Fruit fly (Drosophila melanogaster) whole organism, adult: Measurements from ENCODE around the gene tctn.
A peak's percentile ranks its signal among the peaks of the same experiment; 100 is the strongest.

ENCODE experiments used
- CG11617 ChIP-seq: fragments of 200-800 bp; sonication (Bioruptor generic); optimal IDR thresholded peaks from 2 replicates; lab custom pipeline; 2017; ENCODE audit warnings: mild to moderate bottlenecking, missing biosample characterization, missing genetic modification reagents, missing genetic modification characterization
- CG12768 ChIP-seq: fragments of 200-800 bp; sonication (Bioruptor generic); optimal IDR thresholded peaks from 2 replicates; lab custom pipeline; 2017; ENCODE audit warnings: missing biosample characterization, missing genetic modification characterization, mild to moderate bottlenecking, moderate library complexity, missing genetic modification reagents
- CG14711 ChIP-seq: fragments of 200-800 bp; sonication (Bioruptor generic); optimal IDR thresholded peaks from 2 replicates; lab custom pipeline; 2018; ENCODE audit warnings: missing biosample characterization, mild to moderate bottlenecking, missing genetic modification characterization, moderate library complexity
- CG1620 ChIP-seq: fragments of 200-800 bp; sonication (Bioruptor generic); optimal IDR thresholded peaks from 2 replicates; lab custom pipeline; 2016; ENCODE audit warnings: missing biosample characterization, missing genetic modification characterization
- CG33017 ChIP-seq: fragments of 200-800 bp; sonication (Bioruptor generic); optimal IDR thresholded peaks from 2 replicates; lab custom pipeline; 2018; ENCODE audit warnings: missing biosample characterization, mild to moderate bottlenecking, missing genetic modification characterization, moderate library complexity
- CG5204 ChIP-seq: fragments of 200-800 bp; sonication (Bioruptor generic); optimal IDR thresholded peaks from 2 replicates; lab custom pipeline; 2016; ENCODE audit warnings: missing biosample characterization, missing genetic modification characterization
- CG7045 ChIP-seq: fragments of 200-800 bp; sonication (Bioruptor generic); optimal IDR thresholded peaks from 2 replicates; lab custom pipeline; 2017; ENCODE audit warnings: missing biosample characterization, mild to moderate bottlenecking, missing genetic modification characterization
- CG7101 ChIP-seq: fragments of 200-800 bp; sonication (Bioruptor generic); optimal IDR thresholded peaks from 2 replicates; lab custom pipeline; 2018; ENCODE audit warnings: missing biosample characterization, mild to moderate bottlenecking, missing genetic modification characterization, moderate library complexity
- Clk ChIP-seq: fragments of 200-800 bp; sonication (Bioruptor generic); optimal IDR thresholded peaks from 2 replicates; lab custom pipeline; 2017; ENCODE audit warnings: missing biosample characterization, missing genetic modification characterization
- Crg-1 ChIP-seq: fragments of 200-800 bp; sonication (Bioruptor generic); optimal IDR thresholded peaks from 2 replicates; lab custom pipeline; 2016; ENCODE audit warnings: missing biosample characterization, missing genetic modification characterization
- Hr96 ChIP-seq: fragments of 200-800 bp; sonication (Bioruptor generic); optimal IDR thresholded peaks from 2 replicates; lab custom pipeline; 2016; ENCODE audit warnings: missing biosample characterization, missing genetic modification characterization
- Mnt ChIP-seq: fragments of 200-800 bp; sonication (Bioruptor generic); optimal IDR thresholded peaks from 2 replicates; lab custom pipeline; 2016; ENCODE audit warnings: missing biosample characterization, mild to moderate bottlenecking, missing genetic modification characterization
- bab1 ChIP-seq: fragments of 200-800 bp; sonication (Bioruptor generic); optimal IDR thresholded peaks from 3 replicates; lab custom pipeline; 2019; ENCODE audit warnings: missing biosample characterization, mild to moderate bottlenecking, missing genetic modification characterization, moderate library complexity
- cic ChIP-seq: fragments of 200-800 bp; sonication (Bioruptor generic); optimal IDR thresholded peaks from 2 replicates; lab custom pipeline; 2017; ENCODE audit warnings: missing biosample characterization, mild to moderate bottlenecking, missing genetic modification characterization, moderate library complexity
- kay ChIP-seq: fragments of 200-800 bp; sonication (Bioruptor generic); peaks from one replicate; lab custom pipeline; 2016; ENCODE audit warnings: missing biosample characterization, missing genetic modification characterization, borderline replicate concordance
- ovo ChIP-seq: fragments of 200-800 bp; sonication (Bioruptor generic); optimal IDR thresholded peaks from 2 replicates; lab custom pipeline; 2016; ENCODE audit warnings: missing biosample characterization, missing genetic modification characterization
- pad ChIP-seq: fragments of 200-800 bp; sonication (Bioruptor generic); optimal IDR thresholded peaks from 3 replicates; lab custom pipeline; 2017; ENCODE audit warnings: missing biosample characterization, missing genetic modification characterization, mild to moderate bottlenecking, moderate library complexity, missing genetic modification reagents
- tj ChIP-seq: fragments of 200-800 bp; sonication (Bioruptor generic); optimal IDR thresholded peaks from 3 replicates; lab custom pipeline; 2017; ENCODE audit warnings: missing biosample characterization, mild to moderate bottlenecking, missing genetic modification characterization, moderate library complexity
- toe ChIP-seq: fragments of 200-800 bp; sonication (Bioruptor generic); optimal IDR thresholded peaks from 2 replicates; lab custom pipeline; 2016; ENCODE audit warnings: missing biosample characterization, missing genetic modification characterization

Gene tctn

DNA sequence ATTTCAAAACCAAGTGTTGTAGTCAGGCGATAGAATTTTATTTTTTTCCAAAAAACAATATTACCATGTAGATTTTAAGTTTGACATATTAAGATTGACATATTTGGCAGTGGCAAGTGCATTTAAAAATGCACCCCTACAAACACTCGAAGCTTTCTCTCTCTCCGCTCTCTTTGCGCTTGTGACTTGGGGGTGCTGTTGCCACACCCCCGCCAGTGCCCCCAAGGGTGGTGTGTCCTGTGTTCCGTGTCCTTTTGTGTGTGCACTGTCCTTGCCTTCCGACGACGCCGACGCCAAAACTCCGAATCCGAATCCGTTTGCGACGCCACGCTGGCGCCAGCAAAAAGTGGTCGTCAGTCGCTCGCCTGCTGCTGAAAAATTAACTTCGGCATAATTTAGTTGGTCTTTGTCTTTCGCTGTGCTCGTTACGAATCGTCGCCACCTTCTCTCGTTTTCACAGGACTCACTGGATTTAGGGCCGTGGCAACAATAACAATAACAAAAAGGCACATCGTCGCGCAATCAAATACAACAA lies 21.1 kb downstream of the tctn start:
- TF ChIP-seq Hr96 (GFP tag; lab: Kevin White, UChicago) (no peak), Clk (GFP tag; lab: Kevin White, UChicago) (no peak), pad (GFP tag; lab: Kevin White, UChicago) (no peak), CG33017 (no peak)

DNA sequence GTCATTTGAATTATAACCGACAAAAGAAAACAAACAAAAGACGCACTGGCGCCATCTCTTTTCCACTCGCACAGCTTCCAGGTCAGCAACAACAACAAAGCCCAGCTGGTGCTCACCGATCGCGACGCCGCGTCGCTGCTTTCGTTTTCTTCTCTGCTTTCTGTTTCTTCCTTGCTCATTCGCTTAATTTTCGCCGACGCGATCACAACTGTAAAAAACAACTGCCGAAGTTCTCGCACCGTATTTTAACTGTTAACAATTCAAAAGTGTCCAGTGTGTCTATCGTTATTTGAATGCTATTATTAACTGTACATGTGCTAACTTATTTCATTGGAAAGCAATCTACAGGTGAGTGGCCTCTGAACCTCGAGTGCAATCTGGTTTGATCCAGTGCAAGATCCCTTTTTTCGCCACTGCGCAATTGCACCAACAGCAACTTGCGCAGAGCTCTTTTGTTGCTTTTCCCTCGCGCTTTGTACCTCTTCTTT lies 30.2 kb downstream of the tctn start, which contains the start of gene stai:
TSS of gene stai (plus strand) at position 176 of the 488 bp plus-strand sequence.
- TF ChIP-seq CG1620 (GFP tag; lab: Kevin White, UChicago) (no peak), cic (GFP tag; lab: Kevin White, UChicago) (no peak), CG5204 (GFP tag; lab: Kevin White, UChicago) (no peak), pad (GFP tag; lab: Kevin White, UChicago) (no peak), kay (GFP tag; lab: Kevin White, UChicago) (no peak), toe (no peak), Clk (GFP tag; lab: Kevin White, UChicago) (no peak), CG12768 (GFP tag; lab: Kevin White, UChicago) (no peak), Crg-1 (no peak), Mnt (GFP tag; lab: Kevin White, UChicago) (no peak), ovo (GFP tag; lab: Kevin White, UChicago) (peak; percentile 51), tj (peak; percentile 84), bab1 (peak; percentile 26)

DNA sequence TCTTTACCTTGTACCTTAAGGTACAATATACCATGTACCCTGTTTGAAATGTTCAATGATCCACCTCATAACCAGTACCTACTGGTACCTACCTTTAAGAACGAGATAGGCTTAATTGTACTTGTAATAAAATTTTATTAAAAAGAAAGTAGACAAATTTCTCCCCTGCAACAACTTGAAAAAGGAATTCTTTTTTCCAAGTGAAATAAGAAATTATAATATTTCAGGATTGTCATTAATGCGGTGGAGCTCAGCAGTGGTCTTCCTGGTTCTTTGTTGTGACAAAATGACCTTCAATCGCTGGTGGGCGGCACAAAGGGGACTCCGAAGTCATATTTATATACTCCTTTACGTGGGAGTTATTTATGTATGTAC lies 31.2 kb downstream of the tctn start:
- TF ChIP-seq kay (GFP tag; lab: Kevin White, UChicago) (peak; percentile 81), CG7101 (no peak), CG14711 (tag; lab: Kevin White, UChicago) (no peak), CG33017 (no peak)

DNA sequence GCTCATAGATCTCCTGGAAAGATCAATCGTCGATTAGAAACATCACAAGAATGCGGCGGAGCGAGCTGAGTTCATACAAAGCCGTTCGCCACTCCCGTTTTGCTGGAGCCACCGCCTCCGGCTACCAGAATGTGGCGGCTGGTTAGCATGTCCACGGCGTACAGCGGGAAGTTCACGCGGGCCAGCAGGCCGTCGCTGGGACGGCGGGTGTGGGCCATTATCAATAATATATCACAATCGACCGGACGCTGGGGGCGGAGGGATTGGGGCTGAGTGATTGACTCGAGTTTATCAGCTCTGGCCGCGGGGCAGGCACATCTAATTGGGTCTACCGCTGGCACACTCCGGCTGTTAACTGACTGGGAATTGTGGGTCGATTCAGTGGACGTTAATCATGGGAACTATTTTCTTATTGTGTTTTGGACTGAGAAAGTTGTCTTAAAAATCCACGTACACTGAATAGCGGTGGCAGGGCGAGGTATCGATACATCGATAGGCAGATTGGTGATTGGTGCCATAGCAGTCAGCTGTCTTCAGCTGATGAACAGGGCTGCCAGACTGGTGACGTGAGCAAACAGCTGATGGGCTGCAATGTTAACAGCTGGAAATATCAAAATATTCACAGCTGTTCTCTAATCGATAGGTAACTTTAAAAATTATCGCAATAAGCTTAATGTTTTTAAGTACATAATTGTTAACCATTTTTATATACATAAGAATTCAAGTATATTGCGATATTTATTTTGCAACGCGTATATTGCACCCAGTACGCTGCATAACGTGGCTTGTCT lies 31.8 kb downstream of the tctn start, which contains the start of gene CG9175:
TSS of gene CG9175 (minus strand) at position 488 of the 791 bp plus-strand sequence.
- peak; percentile 87 for TF ChIP-seq bab1
- TF ChIP-seq cic (GFP tag; lab: Kevin White, UChicago): peak; percentile 73
- TF ChIP-seq tj: no peak
- peak; percentile 36 for TF ChIP-seq CG11617 (GFP tag; lab: Kevin White, UChicago)
- TF ChIP-seq ovo (GFP tag; lab: Kevin White, UChicago): peak; percentile 29
- no peak for TF ChIP-seq Hr96 (GFP tag; lab: Kevin White, UChicago)
- no peak for TF ChIP-seq kay (GFP tag; lab: Kevin White, UChicago)
- TF ChIP-seq Crg-1: no peak
- peak; percentile 65 for TF ChIP-seq Mnt (GFP tag; lab: Kevin White, UChicago)
- TF ChIP-seq CG7101: peak; percentile 10
- TF ChIP-seq CG1620 (GFP tag; lab: Kevin White, UChicago): peak; percentile 52
- peak; percentile 48 for TF ChIP-seq CG33017
- TF ChIP-seq CG5204 (GFP tag; lab: Kevin White, UChicago): no peak
- TF ChIP-seq CG12768 (GFP tag; lab: Kevin White, UChicago): no peak

DNA sequence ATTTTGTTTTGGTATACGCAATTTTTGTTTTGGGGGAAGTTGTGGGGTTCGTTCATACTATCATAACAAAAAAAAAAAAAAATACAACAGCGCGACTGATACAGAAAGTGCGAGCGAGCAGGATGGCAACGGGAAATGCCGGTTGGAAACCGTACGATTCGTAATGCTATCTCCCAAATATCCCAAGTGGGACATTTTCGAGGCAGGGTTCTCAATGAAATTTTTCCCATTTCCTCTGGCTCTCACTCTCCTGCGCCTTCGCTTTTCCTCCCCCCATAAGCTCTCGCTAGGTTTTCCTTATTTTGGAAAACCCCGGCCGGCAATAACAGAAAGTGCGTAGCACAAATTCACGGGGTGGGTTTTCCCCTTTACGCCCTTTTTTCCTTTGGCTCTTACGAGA lies 38.2 kb downstream of the tctn start:
- TF ChIP-seq cic (GFP tag; lab: Kevin White, UChicago): no peak
- TF ChIP-seq CG12768 (GFP tag; lab: Kevin White, UChicago): no peak
- no peak for TF ChIP-seq Clk (GFP tag; lab: Kevin White, UChicago)
- TF ChIP-seq bab1: no peak
- no peak for TF ChIP-seq CG7045 (GFP tag; lab: Kevin White, UChicago)
- TF ChIP-seq Hr96 (GFP tag; lab: Kevin White, UChicago): no peak
- TF ChIP-seq toe: no peak
- no peak for TF ChIP-seq CG11617 (GFP tag; lab: Kevin White, UChicago)
- no peak for TF ChIP-seq CG1620 (GFP tag; lab: Kevin White, UChicago)

DNA sequence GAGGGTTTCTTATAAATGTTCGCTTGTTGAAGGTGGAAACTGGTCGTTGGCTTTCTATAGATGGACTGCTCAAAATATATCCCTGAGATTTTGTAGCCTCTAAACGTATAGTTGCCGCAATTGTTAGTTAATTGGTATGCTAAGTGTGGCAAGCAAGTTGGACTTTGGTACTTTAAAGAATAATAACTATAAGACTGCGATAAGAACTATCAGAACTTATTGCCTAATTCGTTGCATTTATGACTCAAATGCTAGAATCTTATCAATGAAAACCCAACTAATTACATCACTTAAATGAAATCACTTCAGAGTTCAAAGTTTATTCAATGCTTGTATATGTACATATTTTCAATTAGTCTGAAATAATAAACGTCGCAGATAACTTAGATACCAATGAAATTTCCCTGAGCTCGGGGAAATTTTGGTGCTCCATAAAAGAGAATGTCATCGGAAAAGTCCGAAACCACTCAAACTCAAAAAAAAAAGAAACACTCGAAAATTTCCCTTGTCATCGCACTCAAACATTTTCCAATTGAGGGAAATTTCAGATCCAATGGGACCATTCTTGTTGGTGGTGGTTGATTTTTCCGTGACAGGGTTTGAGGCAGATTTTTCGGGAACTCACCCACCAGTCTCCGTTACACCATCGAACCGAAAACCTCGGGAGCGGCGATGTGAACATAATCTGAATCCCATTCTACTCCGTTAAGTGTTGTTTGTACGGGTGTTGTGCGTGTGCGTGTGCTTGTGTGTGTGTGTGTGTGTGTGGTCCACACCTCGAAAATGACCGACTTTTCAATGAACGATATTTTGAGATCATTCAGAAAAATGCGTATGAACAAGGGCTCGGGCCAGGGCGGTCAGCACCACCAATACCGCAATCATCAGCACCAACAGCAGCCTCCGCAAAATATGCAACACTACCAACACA lies 39.4 kb downstream of the tctn start, which contains the start of gene CG45075:
TSS of gene CG45075 (plus strand) at position 627 of the 931 bp plus-strand sequence.
- TF ChIP-seq bab1 (no peak), pad (GFP tag; lab: Kevin White, UChicago) (no peak), kay (GFP tag; lab: Kevin White, UChicago) (peak; percentile 88)
